Worm (Caenorhabditis elegans) whole organism, L1 larva: ENCODE measurements around the gene mfn-1.

ENCODE experiments used
- C16A3.4 ChIP-seq: fragments of 150-350 bp; optimal IDR thresholded peaks from 2 replicates; lab custom pipeline; 2014; ENCODE audit warnings: missing biosample characterization, missing genetic modification characterization
- F16B12.6 ChIP-seq: fragments of 150-350 bp; optimal IDR thresholded peaks from 2 replicates; lab custom pipeline; 2014; ENCODE audit warnings: missing biosample characterization, missing genetic modification characterization
- aha-1 ChIP-seq: fragments of 150-350 bp; optimal IDR thresholded peaks from 2 replicates; lab custom pipeline; 2014; ENCODE audit warnings: missing biosample characterization, missing genetic modification characterization
- alr-1 ChIP-seq: fragments of 200-800 bp; sonication (Bioruptor generic); optimal IDR thresholded peaks from 2 replicates; lab custom pipeline; 2018; ENCODE audit warnings: borderline replicate concordance, mild to moderate bottlenecking, missing genetic modification characterization, missing compliant biosample characterization
- aly-2 ChIP-seq: fragments of 150-350 bp; optimal IDR thresholded peaks from 2 replicates; lab custom pipeline; 2014; ENCODE audit warnings: missing biosample characterization, missing genetic modification characterization
- blmp-1 ChIP-seq: fragments of 150-350 bp; optimal IDR thresholded peaks from 2 replicates; lab custom pipeline; 2014; ENCODE audit warnings: missing biosample characterization, missing genetic modification characterization
- ceh-82 ChIP-seq, 3 experiments: fragments of 150-350 bp in 1 of 3; sonication (generic microtip) in 2 of 3; optimal IDR thresholded peaks; 2 replicates each; lab custom pipeline; 2014 to 2017; ENCODE audit warnings: missing biosample characterization in 3 of 3, missing genetic modification characterization in 3 of 3
- ceh-88 ChIP-seq: fragments of 200-800 bp; sonication (Bioruptor generic); IDR thresholded peaks from 2 replicates; pipeline ENCODE4 v1.3.6; 2022; ENCODE audit warnings: missing genetic modification characterization, missing compliant biosample characterization
- ceh-90 ChIP-seq: sonication (generic microtip); optimal IDR thresholded peaks from 2 replicates; lab custom pipeline; 2016; ENCODE audit warnings: missing genetic modification characterization, missing compliant biosample characterization
- dpl-1 ChIP-seq, 3 experiments: fragments of 150-350 bp in 2 of 3; sonication (generic microtip) in 1 of 3; optimal IDR thresholded peaks; 2 replicates each; lab custom pipeline; 2014 to 2017; ENCODE audit warnings: missing biosample characterization in 3 of 3, missing genetic modification characterization in 3 of 3, missing genetic modification reagents in 3 of 3
- efl-1 ChIP-seq, 4 experiments: fragments of 150-350 bp; optimal IDR thresholded peaks in 3 of 4; peaks in 1 of 4; 1 replicate in 1 of 4; 2 replicates in 3 of 4; lab custom pipeline; 2014; ENCODE audit warnings: missing biosample characterization in 2 of 4, missing genetic modification characterization in 2 of 4, missing genetic modification reagents in 2 of 4
- egl-27 ChIP-seq, 2 experiments: fragments of 150-350 bp in 1 of 2; sonication (generic microtip); optimal IDR thresholded peaks; 3 replicates each; lab custom pipeline; 2017 to 2018; ENCODE audit warnings: missing biosample characterization in 2 of 2, missing genetic modification characterization in 2 of 2, missing genetic modification reagents in 2 of 2
- elt-2 ChIP-seq: sonication (generic microtip); optimal IDR thresholded peaks from 2 replicates; lab custom pipeline; 2016; ENCODE audit warnings: missing genetic modification characterization, mild to moderate bottlenecking, inconsistent platforms, missing compliant biosample characterization, missing genetic modification reagents
- ets-5 ChIP-seq: fragments of 200-800 bp; sonication (Bioruptor generic); IDR thresholded peaks from 2 replicates; pipeline ENCODE4 v1.3.6; 2022; ENCODE audit warnings: missing genetic modification characterization, missing compliant biosample characterization
- fkh-8 ChIP-seq: sonication (generic microtip); optimal IDR thresholded peaks from 2 replicates; lab custom pipeline; 2016; ENCODE audit warnings: mild to moderate bottlenecking, missing genetic modification characterization, missing compliant biosample characterization
- grh-1 ChIP-seq: fragments of 200-800 bp; sonication (Bioruptor generic); IDR thresholded peaks from 2 replicates; pipeline ENCODE4 v1.3.6; 2022; ENCODE audit warnings: missing genetic modification reagents, missing genetic modification characterization, missing compliant biosample characterization
- irx-1 ChIP-seq: sonication (generic microtip); optimal IDR thresholded peaks from 2 replicates; lab custom pipeline; 2016; ENCODE audit warnings: missing genetic modification characterization, missing compliant biosample characterization
- isw-1 ChIP-seq: fragments of 200-800 bp; sonication (Bioruptor generic); IDR thresholded peaks from 2 replicates; pipeline ENCODE4 v1.3.6; 2022; ENCODE audit warnings: missing genetic modification characterization, missing compliant biosample characterization
- lin-14 ChIP-seq: fragments of 200-800 bp; sonication (Bioruptor generic); optimal IDR thresholded peaks from 2 replicates; lab custom pipeline; 2018; ENCODE audit warnings: mild to moderate bottlenecking, missing genetic modification characterization, moderate library complexity, missing compliant biosample characterization
- lin-35 ChIP-seq, 2 experiments: fragments of 150-350 bp; optimal IDR thresholded peaks; 2 replicates each; lab custom pipeline; 2014; ENCODE audit warnings: missing biosample characterization in 2 of 2, missing genetic modification characterization in 2 of 2, missing genetic modification reagents in 2 of 2
- lin-39 ChIP-seq: fragments of 150-350 bp; optimal IDR thresholded peaks from 2 replicates; lab custom pipeline; 2014; ENCODE audit warnings: missing biosample characterization, missing genetic modification reagents, missing genetic modification characterization
- lir-3 ChIP-seq: sonication (generic microtip); optimal IDR thresholded peaks from 2 replicates; lab custom pipeline; 2016; ENCODE audit warnings: mild to moderate bottlenecking, missing genetic modification characterization, moderate library complexity, missing compliant biosample characterization; ENCODE audit not compliant: poor library complexity
- lsy-2 ChIP-seq, 2 experiments: fragments of 150-350 bp; optimal IDR thresholded peaks; 2 replicates each; lab custom pipeline; 2014; ENCODE audit warnings: missing biosample characterization in 2 of 2, missing genetic modification characterization in 2 of 2
- mab-9 ChIP-seq: fragments of 200-800 bp; sonication (Bioruptor generic); IDR thresholded peaks from 2 replicates; pipeline ENCODE4 v1.3.6; 2022; ENCODE audit warnings: missing genetic modification reagents, missing genetic modification characterization, missing compliant biosample characterization
- mep-1 ChIP-seq: fragments of 150-350 bp; optimal IDR thresholded peaks from 2 replicates; lab custom pipeline; 2014; ENCODE audit warnings: missing biosample characterization, missing genetic modification characterization
- nhr-19 ChIP-seq: fragments of 200-800 bp; sonication (Bioruptor generic); conservative IDR thresholded peaks from 2 replicates; pipeline ENCODE4 v1.3.6; 2022; ENCODE audit warnings: missing genetic modification characterization, missing compliant biosample characterization
- nhr-20 ChIP-seq: sonication (generic microtip); optimal IDR thresholded peaks from 2 replicates; lab custom pipeline; 2016; ENCODE audit warnings: mild to moderate bottlenecking, missing genetic modification characterization, missing compliant biosample characterization
- nhr-47 ChIP-seq: sonication (generic microtip); optimal IDR thresholded peaks from 2 replicates; lab custom pipeline; 2016; ENCODE audit warnings: mild to moderate bottlenecking, missing genetic modification characterization, moderate library complexity, missing compliant biosample characterization
- nhr-71 ChIP-seq: sonication (generic microtip); optimal IDR thresholded peaks from 2 replicates; lab custom pipeline; 2016; ENCODE audit warnings: mild to moderate bottlenecking, missing genetic modification characterization, moderate library complexity, missing compliant biosample characterization
- nhr-85 ChIP-seq: sonication (generic microtip); peaks from one replicate; lab custom pipeline; 2016; ENCODE audit warnings: missing genetic modification characterization, inconsistent platforms, missing compliant biosample characterization
- nhr-90 ChIP-seq: sonication (generic microtip); optimal IDR thresholded peaks from 2 replicates; lab custom pipeline; 2016; ENCODE audit warnings: mild to moderate bottlenecking, missing genetic modification characterization, missing compliant biosample characterization; ENCODE audit not compliant: poor library complexity
- skn-1 ChIP-seq: fragments of 150-350 bp; optimal IDR thresholded peaks from 2 replicates; lab custom pipeline; 2014; ENCODE audit warnings: missing biosample characterization, missing genetic modification characterization
- snu-23 ChIP-seq: sonication (generic microtip); optimal IDR thresholded peaks from 2 replicates; lab custom pipeline; 2016; ENCODE audit warnings: missing genetic modification characterization, missing compliant biosample characterization
- sox-4 ChIP-seq: sonication (generic microtip); optimal IDR thresholded peaks from 2 replicates; lab custom pipeline; 2016; ENCODE audit warnings: missing genetic modification characterization, missing compliant biosample characterization
- sptf-1 ChIP-seq: fragments of 150-350 bp; optimal IDR thresholded peaks from 2 replicates; lab custom pipeline; 2014; ENCODE audit warnings: missing biosample characterization, missing genetic modification characterization
- tbx-2 ChIP-seq: sonication (generic microtip); optimal IDR thresholded peaks from 2 replicates; lab custom pipeline; 2016; ENCODE audit warnings: missing genetic modification characterization, missing compliant biosample characterization
- tlp-1 ChIP-seq: fragments of 150-350 bp; optimal IDR thresholded peaks from 2 replicates; lab custom pipeline; 2014; ENCODE audit warnings: missing biosample characterization, missing genetic modification characterization
- unc-130 ChIP-seq: fragments of 150-350 bp; optimal IDR thresholded peaks from 2 replicates; lab custom pipeline; 2017; ENCODE audit warnings: missing biosample characterization, missing genetic modification characterization, inconsistent platforms
- vab-15 ChIP-seq: sonication (generic microtip); optimal IDR thresholded peaks from 2 replicates; lab custom pipeline; 2017; ENCODE audit warnings: missing genotype, mild to moderate bottlenecking, missing genetic modification characterization, missing compliant biosample characterization
- zip-4 ChIP-seq: fragments of 200-800 bp; sonication (Bioruptor generic); optimal IDR thresholded peaks from 2 replicates; lab custom pipeline; 2018; ENCODE audit warnings: mild to moderate bottlenecking, missing genetic modification characterization, moderate library complexity, missing compliant biosample characterization
- ztf-11 ChIP-seq, 2 experiments: sonication (generic microtip); optimal IDR thresholded peaks; 2 replicates each; lab custom pipeline; 2016 to 2017; ENCODE audit warnings: missing genetic modification characterization in 2 of 2, missing biosample characterization in 1 of 2, missing compliant biosample characterization in 1 of 2

Gene mfn-1

DNA sequence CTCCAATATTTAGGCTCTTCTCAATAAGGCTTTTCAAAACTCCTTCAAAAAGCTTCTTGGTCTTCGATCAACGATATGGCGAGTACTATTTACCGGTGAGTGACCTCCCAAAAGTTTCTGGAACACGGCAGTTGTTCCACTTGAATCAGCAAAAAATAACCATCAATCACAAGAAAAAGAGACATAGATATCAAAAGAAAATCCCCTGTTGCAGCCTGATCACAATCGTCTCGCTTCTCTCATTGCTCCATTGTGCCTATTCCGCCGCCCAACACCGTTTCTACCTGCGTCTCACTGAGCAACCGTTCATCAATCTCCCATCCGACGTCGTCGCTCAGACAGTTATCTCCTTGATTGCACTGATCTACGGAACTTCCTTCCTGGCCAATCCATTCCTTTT lies 25.0 kb upstream of the mfn-1 start, which contains the start of gene emc-5 (continued):
- peak; percentile 3 to 15 for TF ChIP-seq efl-1 (optimal IDR thresholded peaks at IDR 0.05; lab: Kevin White, UChicago)
- TF ChIP-seq efl-1 (GFP tag; optimal IDR thresholded peaks at IDR 0.05 in 1 of 2; lab: Kevin White, UChicago): no peak
- no peak for TF ChIP-seq mab-9
- TF ChIP-seq grh-1 (GFP tag; lab: Robert Waterston, UW): no peak
- peak; percentile 73 for TF ChIP-seq lin-39 (tag; lab: Kevin White, UChicago)

DNA sequence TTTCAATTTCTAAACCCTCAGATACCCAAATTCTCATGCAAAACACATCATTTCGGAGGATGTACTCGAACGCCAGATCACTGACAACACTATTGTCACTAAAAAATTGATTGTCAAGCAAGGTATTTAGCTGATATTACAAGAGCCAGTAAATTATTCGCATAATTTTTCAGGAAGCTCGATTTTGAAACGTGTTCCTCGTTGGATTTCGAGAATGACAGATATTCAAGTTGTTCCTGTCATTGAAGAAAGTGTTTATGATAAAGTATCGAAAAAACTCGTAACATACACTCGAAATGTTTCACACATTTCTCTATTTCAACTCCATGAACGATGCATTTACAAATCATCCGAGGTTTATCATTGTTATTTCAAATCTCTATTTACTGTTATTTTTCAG lies 24.0 kb upstream of the mfn-1 start:
- TF ChIP-seq efl-1 (optimal IDR thresholded peaks at IDR 0.05; lab: Kevin White, UChicago) (no peak), efl-1 (GFP tag; optimal IDR thresholded peaks at IDR 0.05 in 1 of 2; lab: Kevin White, UChicago) (peak in 1 of 2 experiments; percentile 93), lin-14 (GFP tag; lab: Kevin White, UChicago) (no peak)

DNA sequence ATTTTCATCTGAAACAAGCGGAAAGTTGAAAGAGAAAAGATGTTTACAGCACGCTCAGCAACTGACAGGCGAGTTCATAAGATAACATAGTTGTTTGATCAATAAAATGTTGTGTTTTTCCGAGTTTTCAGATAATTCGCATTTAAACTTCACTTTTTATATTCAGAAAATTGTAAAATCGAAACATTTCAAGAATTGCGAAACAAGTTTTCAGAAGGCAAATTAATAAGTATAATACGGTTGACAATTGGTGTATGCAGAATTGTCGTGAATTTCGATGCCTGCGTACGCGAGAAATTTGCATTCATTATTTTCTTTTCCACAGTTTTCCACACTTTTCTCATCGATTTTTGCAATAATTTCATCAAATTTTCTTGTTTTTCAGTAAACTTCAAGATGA lies 23.5 kb upstream of the mfn-1 start, which contains the start of the genes ooc-3 and B0334.4:
Gene ooc-3, minus strand, starts transcription at position 15 of the 400 bp plus-strand sequence.
Gene B0334.4, plus strand, starts transcription at position 386 of the 400 bp plus-strand sequence.
- TF ChIP-seq lin-35 (GFP tag; optimal IDR thresholded peaks at IDR 0.05; lab: Kevin White, UChicago) (peak; percentile 44 to 60), blmp-1 (tag; lab: Kevin White, UChicago) (peak; percentile 6), skn-1 (tag; lab: Kevin White, UChicago) (peak; percentile 47), lsy-2 (tag; optimal IDR thresholded peaks at IDR 0.05; lab: Kevin White, UChicago) (peak; percentile 80 to 97), snu-23 (GFP tag; lab: Kevin White, UChicago) (peak; percentile 45), zip-4 (peak; percentile 32), nhr-20 (tag; lab: Kevin White, UChicago) (no peak), nhr-47 (tag; lab: Kevin White, UChicago) (peak; percentile 32), dpl-1 (GFP tag; optimal IDR thresholded peaks at IDR 0.05; lab: Kevin White, UChicago) (peak; percentile 14 to 67 (median 34)), F16B12.6 (peak; percentile 81), mep-1 (tag; lab: Kevin White, UChicago) (peak; percentile 29), isw-1 (no peak), lin-14 (GFP tag; lab: Kevin White, UChicago) (peak; percentile 22), aly-2 (tag; lab: Kevin White, UChicago) (peak; percentile 16), unc-130 (tag; lab: Kevin White, UChicago) (no peak), irx-1 (tag; lab: Kevin White, UChicago) (no peak), ceh-82 (tag; optimal IDR thresholded peaks at IDR 0.05; lab: Kevin White, UChicago) (peak in 2 of 3 experiments; percentile 18 to 48), nhr-71 (tag; lab: Kevin White, UChicago) (peak; percentile 27), egl-27 (tag; optimal IDR thresholded peaks at IDR 0.05; lab: Kevin White, UChicago) (no peak), C16A3.4 (tag; lab: Kevin White, UChicago) (peak; percentile 16), alr-1 (tag; lab: Kevin White, UChicago) (no peak), efl-1 (optimal IDR thresholded peaks at IDR 0.05; lab: Kevin White, UChicago) (peak; percentile 38 to 58), efl-1 (GFP tag; optimal IDR thresholded peaks at IDR 0.05 in 1 of 2; lab: Kevin White, UChicago) (peak; percentile 56 to 85)
- TF ChIP-seq, all 84 proteins: peak for 16

DNA sequence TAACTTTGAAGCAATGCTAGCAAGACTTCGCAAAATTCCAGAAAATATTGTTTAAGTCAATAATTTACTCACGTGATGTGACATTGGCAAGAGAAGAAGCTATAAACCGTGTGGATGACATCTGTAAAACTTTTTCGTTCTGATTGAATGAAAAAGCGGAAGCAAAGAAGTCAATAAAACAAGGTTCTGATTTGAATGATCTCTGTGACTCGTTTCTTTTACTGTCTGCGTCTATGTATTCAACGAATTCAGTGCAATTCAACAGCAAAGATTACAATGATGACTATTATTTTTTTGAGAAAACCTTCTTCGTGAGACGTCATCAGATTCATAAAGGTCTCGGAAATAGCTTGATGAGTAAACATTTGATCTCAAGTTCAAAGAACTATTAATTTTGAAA lies 21.0 kb upstream of the mfn-1 start, which contains the start of gene hacl-1:
Gene hacl-1, minus strand, starts transcription at position 121 of the 400 bp plus-strand sequence.
- TF ChIP-seq nhr-85 (tag; lab: Kevin White, UChicago): peak; percentile 87
- TF ChIP-seq sptf-1 (tag; lab: Kevin White, UChicago): no peak
- TF ChIP-seq ceh-88 (GFP tag; lab: Robert Waterston, UW): no peak
- TF ChIP-seq elt-2 (tag; lab: Kevin White, UChicago): no peak
- TF ChIP-seq ets-5 (GFP tag; lab: Robert Waterston, UW): no peak
- no peak for TF ChIP-seq ceh-82 (tag; optimal IDR thresholded peaks at IDR 0.05; lab: Kevin White, UChicago)
- TF ChIP-seq irx-1 (tag; lab: Kevin White, UChicago): no peak
- TF ChIP-seq aha-1 (tag; lab: Kevin White, UChicago): no peak
- TF ChIP-seq tlp-1 (tag; lab: Kevin White, UChicago): no peak
- no peak for TF ChIP-seq lir-3 (tag; lab: Kevin White, UChicago)
- TF ChIP-seq fkh-8 (tag; lab: Kevin White, UChicago): peak; percentile 76
- TF ChIP-seq skn-1 (tag; lab: Kevin White, UChicago): peak; percentile 31
- no peak for TF ChIP-seq sox-4 (tag; lab: Kevin White, UChicago)
- no peak for TF ChIP-seq vab-15 (tag; lab: Kevin White, UChicago)
- no peak for TF ChIP-seq tbx-2 (tag; lab: Kevin White, UChicago)
- TF ChIP-seq lin-35 (GFP tag; optimal IDR thresholded peaks at IDR 0.05; lab: Kevin White, UChicago): peak in 1 of 2 experiments; percentile 36
- peak; percentile 28 for TF ChIP-seq mep-1 (tag; lab: Kevin White, UChicago)
- TF ChIP-seq lin-14 (GFP tag; lab: Kevin White, UChicago): peak; percentile 35
- TF ChIP-seq ztf-11 (tag; optimal IDR thresholded peaks at IDR 0.05; lab: Kevin White, UChicago): no peak
- TF ChIP-seq lsy-2 (tag; optimal IDR thresholded peaks at IDR 0.05; lab: Kevin White, UChicago): peak; percentile 29 to 40
- TF ChIP-seq aly-2 (tag; lab: Kevin White, UChicago): no peak
- peak; percentile 14 for TF ChIP-seq nhr-90
- no peak for TF ChIP-seq efl-1 (optimal IDR thresholded peaks at IDR 0.05; lab: Kevin White, UChicago)
- TF ChIP-seq efl-1 (GFP tag; optimal IDR thresholded peaks at IDR 0.05 in 1 of 2; lab: Kevin White, UChicago): peak in 1 of 2 experiments; percentile 91
- TF ChIP-seq dpl-1 (GFP tag; optimal IDR thresholded peaks at IDR 0.05; lab: Kevin White, UChicago): peak in 1 of 3 experiments; percentile 9
- peak; percentile 74 for TF ChIP-seq nhr-71 (tag; lab: Kevin White, UChicago)
- TF ChIP-seq snu-23 (GFP tag; lab: Kevin White, UChicago): peak; percentile 30
- TF ChIP-seq nhr-19 (GFP tag; lab: Robert Waterston, UW): peak; percentile 49
- TF ChIP-seq ceh-90: no peak
- peak; percentile 34 for TF ChIP-seq nhr-47 (tag; lab: Kevin White, UChicago)
